Fruit fly (Drosophila melanogaster) whole organism, prepupa: ENCODE results near the gene mtg.

ENCODE experiments used
- Blimp-1 ChIP-seq: fragments of 200-800 bp; sonication (Bioruptor generic); optimal IDR thresholded peaks from 3 replicates; lab custom pipeline; 2017; ENCODE audit warnings: missing biosample characterization, missing genetic modification characterization, mild to moderate bottlenecking, moderate library complexity, missing genetic modification reagents
- CG10631 ChIP-seq: fragments of 200-800 bp; sonication (Bioruptor generic); optimal IDR thresholded peaks from 2 replicates; lab custom pipeline; 2016; ENCODE audit warnings: missing biosample characterization, missing genetic modification characterization
- CG10669 ChIP-seq: fragments of 200-800 bp; sonication (Bioruptor generic); optimal IDR thresholded peaks from 3 replicates; lab custom pipeline; 2018; ENCODE audit warnings: missing biosample characterization, mild to moderate bottlenecking, missing genetic modification characterization, moderate library complexity
- CG11294 ChIP-seq: fragments of 200-800 bp; sonication (Bioruptor generic); IDR thresholded peaks from 2 replicates; pipeline ENCODE4 v1.3.6; 2022; ENCODE audit warnings: missing biosample characterization, missing genetic modification characterization
- CG11902 ChIP-seq: fragments of 200-800 bp; sonication (Bioruptor generic); optimal IDR thresholded peaks from 3 replicates; lab custom pipeline; 2016; ENCODE audit warnings: missing biosample characterization, missing genetic modification characterization
- CG15336 ChIP-seq: fragments of 200-800 bp; sonication (Bioruptor generic); IDR thresholded peaks from 2 replicates; pipeline ENCODE4 v1.3.6; 2022; ENCODE audit warnings: missing biosample characterization, missing genetic modification characterization
- CG16779 ChIP-seq: fragments of 200-800 bp; sonication (Bioruptor generic); optimal IDR thresholded peaks from 3 replicates; lab custom pipeline; 2017; ENCODE audit warnings: missing biosample characterization, mild to moderate bottlenecking, missing genetic modification characterization
- CG3032 ChIP-seq: fragments of 200-800 bp; optimal IDR thresholded peaks from 2 replicates; lab custom pipeline; 2019; ENCODE audit warnings: missing biosample characterization, mild to moderate bottlenecking, missing genetic modification characterization, moderate library complexity
- CG31627 ChIP-seq: fragments of 200-800 bp; sonication (Bioruptor generic); optimal IDR thresholded peaks from 3 replicates; lab custom pipeline; 2016; ENCODE audit warnings: missing biosample characterization, missing genetic modification characterization
- CG32006 ChIP-seq: fragments of 200-800 bp; sonication (Bioruptor generic); optimal IDR thresholded peaks from 3 replicates; lab custom pipeline; 2017; ENCODE audit warnings: missing biosample characterization, mild to moderate bottlenecking, missing genetic modification characterization
- CG34406 ChIP-seq: fragments of 200-800 bp; sonication (Bioruptor generic); optimal IDR thresholded peaks from 3 replicates; lab custom pipeline; 2016; ENCODE audit warnings: missing biosample characterization, missing genetic modification characterization
- CG3919 ChIP-seq: fragments of 200-800 bp; sonication (Bioruptor generic); optimal IDR thresholded peaks from 3 replicates; lab custom pipeline; 2016; ENCODE audit warnings: missing biosample characterization, missing genetic modification characterization
- CG4318 ChIP-seq: fragments of 200-800 bp; sonication (Bioruptor generic); optimal IDR thresholded peaks from 3 replicates; lab custom pipeline; 2017; ENCODE audit warnings: missing biosample characterization, mild to moderate bottlenecking, missing genetic modification characterization
- CG6163 ChIP-seq: fragments of 200-800 bp; sonication (Bioruptor generic); IDR thresholded peaks from 3 replicates; pipeline ENCODE4 v1.3.6; 2022; ENCODE audit warnings: missing biosample characterization, missing genetic modification characterization
- CG6792 ChIP-seq: fragments of 200-800 bp; sonication (Bioruptor generic); optimal IDR thresholded peaks from 3 replicates; lab custom pipeline; 2016; ENCODE audit warnings: missing biosample characterization, missing genetic modification characterization
- CG6808 ChIP-seq: fragments of 200-800 bp; sonication (Bioruptor generic); optimal IDR thresholded peaks from 3 replicates; lab custom pipeline; 2017; ENCODE audit warnings: missing biosample characterization, missing genetic modification characterization, mild to moderate bottlenecking, moderate library complexity, missing genetic modification reagents
- CG8119 ChIP-seq: fragments of 200-800 bp; sonication (Bioruptor generic); IDR thresholded peaks from 3 replicates; pipeline ENCODE4 v1.3.6; 2022; ENCODE audit warnings: missing biosample characterization, missing genetic modification characterization
- CG8319 ChIP-seq: fragments of 200-800 bp; sonication (Bioruptor generic); optimal IDR thresholded peaks from 3 replicates; lab custom pipeline; 2016; ENCODE audit warnings: missing biosample characterization, missing genetic modification characterization
- CG9139 ChIP-seq: fragments of 200-800 bp; sonication (Bioruptor generic); optimal IDR thresholded peaks from 3 replicates; lab custom pipeline; 2017; ENCODE audit warnings: missing biosample characterization, mild to moderate bottlenecking, missing genetic modification characterization
- Eip75B ChIP-seq: fragments of 200-800 bp; sonication (Bioruptor generic); optimal IDR thresholded peaks from 3 replicates; lab custom pipeline; 2016; ENCODE audit warnings: missing biosample characterization, missing genetic modification characterization
- Ets21C ChIP-seq: fragments of 200-800 bp; sonication (Bioruptor generic); optimal IDR thresholded peaks from 3 replicates; lab custom pipeline; 2016; ENCODE audit warnings: missing biosample characterization, missing genetic modification characterization
- Ets96B ChIP-seq: fragments of 200-800 bp; optimal IDR thresholded peaks from 2 replicates; lab custom pipeline; 2019; ENCODE audit warnings: missing biosample characterization, mild to moderate bottlenecking, missing genetic modification characterization, moderate library complexity
- Gug ChIP-seq: fragments of 200-800 bp; sonication (Bioruptor generic); IDR thresholded peaks from 2 replicates; pipeline ENCODE4 v1.3.6; 2022; ENCODE audit warnings: missing biosample characterization, missing genetic modification characterization
- Hr39 ChIP-seq: fragments of 200-800 bp; sonication (Bioruptor generic); optimal IDR thresholded peaks from 2 replicates; lab custom pipeline; 2016; ENCODE audit warnings: missing biosample characterization, missing genetic modification characterization
- Hr4 ChIP-seq: fragments of 200-800 bp; sonication (Bioruptor generic); optimal IDR thresholded peaks from 3 replicates; lab custom pipeline; 2016; ENCODE audit warnings: missing biosample characterization, missing genetic modification characterization
- Lpt ChIP-seq: fragments of 200-800 bp; sonication (Bioruptor generic); optimal IDR thresholded peaks from 3 replicates; lab custom pipeline; 2016; ENCODE audit warnings: missing biosample characterization, missing genetic modification characterization
- Met ChIP-seq: fragments of 200-800 bp; sonication (Bioruptor generic); optimal IDR thresholded peaks from 3 replicates; lab custom pipeline; 2016; ENCODE audit warnings: missing biosample characterization, missing genetic modification characterization
- Smox ChIP-seq: fragments of 200-800 bp; sonication (Bioruptor generic); optimal IDR thresholded peaks from 3 replicates; lab custom pipeline; 2016; ENCODE audit warnings: missing biosample characterization, missing genetic modification characterization
- Sox102F ChIP-seq: fragments of 200-800 bp; sonication (Bioruptor generic); optimal IDR thresholded peaks from 2 replicates; lab custom pipeline; 2016; ENCODE audit warnings: missing biosample characterization, mild to moderate bottlenecking, missing genetic modification characterization
- Sox14 ChIP-seq: fragments of 200-800 bp; sonication (Bioruptor generic); optimal IDR thresholded peaks from 3 replicates; lab custom pipeline; 2016; ENCODE audit warnings: missing biosample characterization, missing genetic modification characterization
- Sox15 ChIP-seq: fragments of 200-800 bp; sonication (Bioruptor generic); optimal IDR thresholded peaks from 3 replicates; lab custom pipeline; 2016; ENCODE audit warnings: missing biosample characterization, missing genetic modification characterization
- achi ChIP-seq: fragments of 200-800 bp; sonication (Bioruptor generic); optimal IDR thresholded peaks from 3 replicates; lab custom pipeline; 2016; ENCODE audit warnings: missing biosample characterization, missing genetic modification characterization
- cyc ChIP-seq: fragments of 200-800 bp; sonication (Bioruptor generic); optimal IDR thresholded peaks from 3 replicates; lab custom pipeline; 2016; ENCODE audit warnings: missing biosample characterization, missing genetic modification characterization
- eg ChIP-seq: fragments of 200-800 bp; sonication (Bioruptor generic); IDR thresholded peaks from 3 replicates; pipeline ENCODE4 v1.3.6; 2022; ENCODE audit warnings: missing biosample characterization, missing genetic modification characterization
- esn ChIP-seq: fragments of 200-800 bp; sonication (Bioruptor generic); optimal IDR thresholded peaks from 2 replicates; lab custom pipeline; 2016; ENCODE audit warnings: missing biosample characterization, mild to moderate bottlenecking, missing genetic modification characterization, moderate library complexity
- fd59A ChIP-seq: fragments of 200-800 bp; sonication (Bioruptor generic); optimal IDR thresholded peaks from 2 replicates; lab custom pipeline; 2017; ENCODE audit warnings: missing biosample characterization, mild to moderate bottlenecking, missing genetic modification characterization, missing genetic modification reagents
- fd85E ChIP-seq: fragments of 200-800 bp; sonication (Bioruptor generic); optimal IDR thresholded peaks from 3 replicates; lab custom pipeline; 2016; ENCODE audit warnings: missing biosample characterization, missing genetic modification characterization
- fkh ChIP-seq: fragments of 200-800 bp; sonication (Bioruptor generic); optimal IDR thresholded peaks from 3 replicates; lab custom pipeline; 2017; ENCODE audit warnings: missing biosample characterization, mild to moderate bottlenecking, missing genetic modification characterization, moderate library complexity
- lz ChIP-seq: fragments of 200-800 bp; sonication (Bioruptor generic); optimal IDR thresholded peaks from 3 replicates; lab custom pipeline; 2016; ENCODE audit warnings: missing biosample characterization, missing genetic modification characterization
- net ChIP-seq: fragments of 200-800 bp; sonication (Bioruptor generic); optimal IDR thresholded peaks from 3 replicates; lab custom pipeline; 2016; ENCODE audit warnings: missing biosample characterization, missing genetic modification characterization
- pdm3 ChIP-seq: fragments of 200-800 bp; sonication (Bioruptor generic); optimal IDR thresholded peaks from 3 replicates; lab custom pipeline; 2016; ENCODE audit warnings: missing biosample characterization, missing genetic modification characterization
- salr ChIP-seq, 2 experiments: fragments of 200-800 bp; sonication (Bioruptor generic); optimal IDR thresholded peaks; 3 replicates each; lab custom pipeline; 2016 to 2018; ENCODE audit warnings: missing biosample characterization in 2 of 2, missing genetic modification characterization in 2 of 2, mild to moderate bottlenecking in 1 of 2
- spab ChIP-seq: fragments of 200-800 bp; sonication (Bioruptor generic); optimal IDR thresholded peaks from 2 replicates; lab custom pipeline; 2017; ENCODE audit warnings: missing biosample characterization, mild to moderate bottlenecking, missing genetic modification characterization, missing genetic modification reagents
- svp ChIP-seq: fragments of 200-800 bp; sonication (Bioruptor generic); peaks from one replicate; lab custom pipeline; 2016; ENCODE audit warnings: missing biosample characterization, missing genetic modification characterization
- topi ChIP-seq: fragments of 200-800 bp; sonication (Bioruptor generic); optimal IDR thresholded peaks from 3 replicates; lab custom pipeline; 2016; ENCODE audit warnings: missing biosample characterization, missing genetic modification characterization

mtg gene

dm6 chr3R:8264302-8265080, 14.2 kb downstream of the mtg start, which contains the start of the genes RPA1 and Mcm2 (continued):
- TF ChIP-seq Sox102F = peak; percentile 68
- peak; percentile 76 for TF ChIP-seq CG15336 (GFP tag; lab: Robert Waterston, UW)
- peak; percentile 71 for TF ChIP-seq CG8319
- no peak for TF ChIP-seq CG4318 (GFP tag; lab: Kevin White, UChicago)
- TF ChIP-seq fd59A (GFP tag; lab: Kevin White, UChicago) = peak; percentile 57
- peak; percentile 57 to 79 for TF ChIP-seq salr (GFP tag; optimal IDR thresholded peaks at IDR 0.05; lab: Kevin White, UChicago)
- TF ChIP-seq CG11902 (GFP tag; lab: Kevin White, UChicago) = peak; percentile 73
- TF ChIP-seq CG6792 (GFP tag; lab: Kevin White, UChicago) = peak; percentile 70
- no peak for TF ChIP-seq pdm3
- peak; percentile 66; the same call in 2 of the 3 replicates for TF ChIP-seq CG8119 (GFP tag; lab: Robert Waterston, UW)
- TF ChIP-seq CG10669 (GFP tag; lab: Kevin White, UChicago) = peak; percentile 70
- peak; percentile 61 for TF ChIP-seq spab (GFP tag; lab: Kevin White, UChicago)
- TF ChIP-seq achi (GFP tag; lab: Kevin White, UChicago) = peak; percentile 80
- peak; percentile 68; the same call in 2 of the 3 replicates for TF ChIP-seq CG6163 (GFP tag; lab: Robert Waterston, UW)
- TF ChIP-seq CG31627 (GFP tag; lab: Kevin White, UChicago) = peak; percentile 87
- TF ChIP-seq Ets96B (tag; lab: Kevin White, UChicago) = peak; percentile 75
- TF ChIP-seq Gug = peak; percentile 67
- peak; percentile 87 for TF ChIP-seq fkh (GFP tag; lab: Kevin White, UChicago)
- peak; percentile 7 for TF ChIP-seq CG9139
- peak; percentile 74 for TF ChIP-seq Eip75B (GFP tag; lab: Kevin White, UChicago)
- TF ChIP-seq esn (GFP tag; lab: Kevin White, UChicago) = peak; percentile 85
- peak; percentile 85 for TF ChIP-seq Sox15
- peak; percentile 66 for TF ChIP-seq Sox14 (GFP tag; lab: Kevin White, UChicago)
- peak; percentile 67 for TF ChIP-seq CG6808 (GFP tag; lab: Kevin White, UChicago)
- TF ChIP-seq CG3919 = peak; percentile 83
- TF ChIP-seq fd85E (GFP tag; lab: Kevin White, UChicago) = no peak
- peak; percentile 74 for TF ChIP-seq net
- no peak for TF ChIP-seq CG16779
- peak; percentile 86 for TF ChIP-seq lz
- TF ChIP-seq CG3032 = peak; percentile 84
- TF ChIP-seq CG10631 (GFP tag; lab: Kevin White, UChicago) = peak; percentile 89

DNA sequence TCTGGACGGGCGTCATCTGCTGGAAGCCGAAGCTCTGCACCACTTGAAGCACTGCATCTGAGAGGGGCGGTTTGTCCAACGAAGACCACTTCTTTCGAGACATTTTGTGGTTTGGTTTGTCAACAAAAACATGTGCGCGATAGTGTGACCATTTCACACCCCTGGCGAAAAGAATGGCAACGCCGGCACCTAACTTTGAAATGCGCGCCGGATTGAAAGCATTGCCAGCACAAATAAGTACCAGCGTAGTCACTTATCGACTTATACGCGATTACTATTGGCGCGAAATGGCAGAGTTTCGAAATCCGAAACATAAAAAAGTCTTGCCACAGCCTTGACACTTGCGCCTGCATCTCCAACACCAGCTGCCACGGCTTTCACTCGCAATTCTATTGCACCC, 19.4 kb downstream of the mtg start, which contains the start of gene CG9630:
Gene CG9630, minus strand, starts transcription at position 157 of the 400 bp plus-strand sequence.
- no peak for TF ChIP-seq Blimp-1 (GFP tag; lab: Kevin White, UChicago)
- peak; percentile 94 for TF ChIP-seq fkh (GFP tag; lab: Kevin White, UChicago)

DNA sequence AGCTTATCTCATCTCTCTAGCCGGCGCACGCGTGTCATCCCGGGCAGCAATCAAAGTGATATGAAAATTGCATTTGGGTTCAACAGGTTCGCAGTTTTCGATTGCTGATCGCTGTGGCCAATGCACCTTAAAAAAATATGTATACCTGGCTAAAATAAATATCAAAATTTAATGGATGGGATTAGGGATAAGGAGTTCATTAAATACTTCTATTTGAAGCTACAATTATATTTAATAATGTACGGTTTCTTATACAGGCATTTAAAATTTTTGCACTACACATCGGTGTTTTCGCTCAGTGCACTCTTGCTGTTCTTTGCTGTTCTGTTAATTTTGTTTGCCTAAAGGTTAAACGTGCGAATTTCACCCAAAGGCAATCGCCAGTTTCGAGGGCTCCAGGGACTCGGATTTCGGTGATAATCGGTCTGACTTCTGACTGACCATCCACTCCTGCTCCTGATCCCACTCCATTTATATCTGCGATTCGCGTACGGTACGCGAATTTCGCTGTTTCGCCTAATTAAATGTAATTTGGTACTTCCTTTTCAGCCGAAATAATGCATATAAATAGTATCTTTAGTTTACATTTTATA, 22.4 kb downstream of the mtg start:
- peak; percentile 100 for TF ChIP-seq svp
- TF ChIP-seq net = no peak
- TF ChIP-seq lz = peak; percentile 65
- TF ChIP-seq topi (GFP tag; lab: Kevin White, UChicago) = peak; percentile 70
- TF ChIP-seq esn (GFP tag; lab: Kevin White, UChicago) = peak; percentile 72
- peak; percentile 68 for TF ChIP-seq Met (GFP tag; lab: Kevin White, UChicago)
- TF ChIP-seq cyc (GFP tag; lab: Kevin White, UChicago) = peak; percentile 74
- TF ChIP-seq eg (GFP tag; lab: Robert Waterston, UW) = no peak
- TF ChIP-seq Lpt (GFP tag; lab: Kevin White, UChicago) = no peak
- peak; percentile 62 for TF ChIP-seq Ets21C
- peak; percentile 75 for TF ChIP-seq Sox102F
- peak; percentile 42 for TF ChIP-seq CG34406 (GFP tag; lab: Kevin White, UChicago)
- TF ChIP-seq Hr4 (GFP tag; lab: Kevin White, UChicago) = no peak
- no peak for TF ChIP-seq CG32006
- peak; percentile 73 for TF ChIP-seq Smox (GFP tag; lab: Kevin White, UChicago)
- TF ChIP-seq CG8119 (GFP tag; lab: Robert Waterston, UW) = no peak
- peak; percentile 31 for TF ChIP-seq CG6792 (GFP tag; lab: Kevin White, UChicago)
- TF ChIP-seq Hr39 (GFP tag; lab: Kevin White, UChicago) = peak; percentile 69
- TF ChIP-seq CG11294 (GFP tag; lab: Robert Waterston, UW) = no peak
- no peak for TF ChIP-seq Ets96B (tag; lab: Kevin White, UChicago)
- peak; percentile 64 for TF ChIP-seq CG31627 (GFP tag; lab: Kevin White, UChicago)
